Worm (Caenorhabditis elegans): Measurements from ENCODE around the gene rib-2.

- TF ChIP-seq ztf-3 (GFP tag; optimal IDR thresholded peaks at IDR 0.05) (no peak), atf-7 (tag; optimal IDR thresholded peaks at IDR 0.05) (no peak), F33H1.4 (GFP tag; IDR thresholded peaks at IDR 0.05) (no peak), C06A6.2 (GFP tag; conservative IDR thresholded peaks at IDR 0.05) (no peak), zim-3 (tag; optimal IDR thresholded peaks at IDR 0.05) (no peak), unc-62 (GFP tag; optimal IDR thresholded peaks at IDR 0.05) (no peak), F52B5.7 (tag; optimal IDR thresholded peaks at IDR 0.05) (no peak), ceh-100 (GFP tag; IDR thresholded peaks at IDR 0.05) (no peak), T26A5.8 (tag; optimal IDR thresholded peaks at IDR 0.05) (no peak), Y79H2A.3 (GFP tag; conservative IDR thresholded peaks at IDR 0.05) (no peak), hrde-1 (tag; optimal IDR thresholded peaks at IDR 0.05; ENCODE audit: borderline replicate concordance) (no peak), ama-1 (optimal IDR thresholded peaks at IDR 0.05) (no peak), ama-1 (GFP tag; optimal IDR thresholded peaks at IDR 0.05) (no peak)
Observed at ce11 chrIII:10781553-10781952, 38.9 kb downstream of the rib-2 start, which contains the start of gene ptr-19.

Measured in whole organism, young adult.